Worm (Caenorhabditis elegans) whole organism, L3 larva: ENCODE measurements around the gene tbc-3.

Experiments used
- R02D3.7 ChIP-seq: fragments of 150-350 bp; optimal IDR thresholded peaks from 2 replicates; lab custom pipeline; 2014; ENCODE audit warnings: missing biosample characterization, missing genetic modification characterization
- ama-1 ChIP-seq: fragments of 150-350 bp; optimal IDR thresholded peaks from 2 replicates; lab custom pipeline; 2018
- ceh-16 ChIP-seq: sonication (generic microtip); optimal IDR thresholded peaks from 2 replicates; lab custom pipeline; 2017; ENCODE audit warnings: missing biosample characterization, missing genetic modification characterization
- ceh-82 ChIP-seq: fragments of 150-350 bp; optimal IDR thresholded peaks from 2 replicates; lab custom pipeline; 2014; ENCODE audit warnings: missing biosample characterization, missing genetic modification characterization
- elt-2 ChIP-seq: sonication (generic microtip); optimal IDR thresholded peaks from 2 replicates; lab custom pipeline; 2016; ENCODE audit warnings: missing genetic modification reagents, mild to moderate bottlenecking, missing genetic modification characterization, missing compliant biosample characterization
- fkh-2 ChIP-seq: fragments of 150-350 bp; optimal IDR thresholded peaks from 2 replicates; lab custom pipeline; 2014; ENCODE audit warnings: missing biosample characterization, missing genetic modification reagents, missing genetic modification characterization
- hmg-11 ChIP-seq: sonication (generic microtip); optimal IDR thresholded peaks from 2 replicates; lab custom pipeline; 2016; ENCODE audit warnings: missing genetic modification characterization, missing compliant biosample characterization
- nfya-1 ChIP-seq: sonication (generic microtip); optimal IDR thresholded peaks from 2 replicates; lab custom pipeline; 2017; ENCODE audit warnings: missing genetic modification characterization, mild to moderate bottlenecking, missing compliant biosample characterization, antibody characterized with exemption, moderate library complexity; ENCODE audit not compliant: insufficient read depth
- nhr-237 ChIP-seq: fragments of 150-350 bp; optimal IDR thresholded peaks from 2 replicates; lab custom pipeline; 2014; ENCODE audit warnings: missing biosample characterization, missing genetic modification characterization
- nhr-28 ChIP-seq: fragments of 150-350 bp; optimal IDR thresholded peaks from 2 replicates; lab custom pipeline; 2014; ENCODE audit warnings: missing biosample characterization, missing genetic modification characterization
- nhr-77 ChIP-seq: fragments of 150-350 bp; optimal IDR thresholded peaks from 2 replicates; lab custom pipeline; 2014; ENCODE audit warnings: missing biosample characterization, missing genetic modification characterization
- unc-62 ChIP-seq: fragments of 150-350 bp; sonication (generic microtip); optimal IDR thresholded peaks from 4 replicates; lab custom pipeline; 2014; ENCODE audit warnings: missing biosample characterization, missing genetic modification reagents, missing genetic modification characterization

DNA sequence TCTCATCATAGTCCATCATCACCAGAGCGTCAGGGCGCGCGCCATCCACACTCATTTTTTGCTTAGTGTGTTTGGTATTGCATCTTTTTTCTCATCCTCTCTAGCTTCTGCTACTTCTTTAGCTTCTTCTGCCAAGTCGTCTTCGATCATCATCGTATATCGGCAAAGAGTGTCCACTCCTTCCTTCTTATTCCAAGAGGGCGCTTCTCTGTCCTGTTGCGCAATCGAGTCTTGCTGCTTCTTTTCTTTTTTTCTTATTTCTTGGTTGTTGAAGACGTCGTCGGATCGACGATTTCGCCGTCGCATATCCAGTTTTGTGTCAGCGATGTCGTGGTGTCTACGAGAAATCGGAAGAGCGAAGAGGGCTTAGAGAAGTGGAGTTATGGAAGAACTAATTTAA is 14.3 kb downstream of the tbc-3 start:
- TF ChIP-seq R02D3.7 (tag; lab: Kevin White, UChicago), result no peak
- no peak for TF ChIP-seq nhr-28
- no peak for TF ChIP-seq hmg-11
- no peak for TF ChIP-seq nfya-1 (tag; lab: Kevin White, UChicago)
- no peak for TF ChIP-seq ceh-16 (tag; lab: Kevin White, UChicago)
- no peak for TF ChIP-seq nhr-77 (tag; lab: Kevin White, UChicago)
- TF ChIP-seq nhr-237 (tag; lab: Kevin White, UChicago), result no peak
- TF ChIP-seq ama-1 (lab: Kevin White, UChicago), result no peak
- TF ChIP-seq ceh-82 (tag; lab: Kevin White, UChicago), result no peak
- TF ChIP-seq elt-2, result no peak
- TF ChIP-seq unc-62 (GFP tag; lab: Kevin White, UChicago), result no peak
- no peak for TF ChIP-seq fkh-2 (tag; lab: Kevin White, UChicago)
